Fruit fly (Drosophila melanogaster): ENCODE results near the gene Mst87F.

The Mst87F gene

dm6 chr3R:13780769-13781168, 47.0 kb downstream of the Mst87F start, which contains the start of gene CG9286:
TSS of gene CG9286 (plus strand) at chr3R:13780964.
- peak; percentile 42; the same call in 1 of the 3 replicates for TF ChIP-seq CG34422 (GFP tag; IDR thresholded peaks at IDR 0.05)
- no peak for TF ChIP-seq ind (GFP tag; optimal IDR thresholded peaks at IDR 0.05)
- no peak for TF ChIP-seq CG17802 (tag; optimal IDR thresholded peaks at IDR 0.05)
- no peak for TF ChIP-seq eyg (GFP tag; optimal IDR thresholded peaks at IDR 0.05)
- peak; percentile 6 for TF ChIP-seq stwl (tag; optimal IDR thresholded peaks at IDR 0.05)
- 0 out of 3 replicates have a peak, but pooled peaks have one; percentile 21 for TF ChIP-seq CG34224 (GFP tag; IDR thresholded peaks at IDR 0.05; ENCODE audit: partially characterized antibody)
- peak; percentile 14 for TF ChIP-seq MESR4 (GFP tag; optimal IDR thresholded peaks at IDR 0.05)
- peak; percentile 69 for TF ChIP-seq CG4854 (GFP tag; optimal IDR thresholded peaks at IDR 0.05)
- no peak for TF ChIP-seq p53 (GFP tag; optimal IDR thresholded peaks at IDR 0.05)
- peak; percentile 6 for TF ChIP-seq CG17186 (GFP tag; optimal IDR thresholded peaks at IDR 0.05)
- TF ChIP-seq twi (tag; optimal IDR thresholded peaks at IDR 0.05) = peak; percentile 40
- TF ChIP-seq gro (GFP tag; optimal IDR thresholded peaks at IDR 0.05) = no peak
- no peak for TF ChIP-seq Bgb (GFP tag; IDR thresholded peaks at IDR 0.05; ENCODE audit: partially characterized antibody)
- no peak for TF ChIP-seq CG12769 (tag; optimal IDR thresholded peaks at IDR 0.05)
- peak; percentile 85 for TF ChIP-seq kah (GFP tag; optimal IDR thresholded peaks at IDR 0.05)
- TF ChIP-seq Hand (GFP tag; optimal IDR thresholded peaks at IDR 0.05) = no peak
- no peak for TF ChIP-seq jumu (GFP tag; optimal IDR thresholded peaks at IDR 0.05)
- TF ChIP-seq dm (GFP tag; optimal IDR thresholded peaks at IDR 0.05) = peak; percentile 72
- no peak for TF ChIP-seq kni (GFP tag; optimal IDR thresholded peaks at IDR 0.05)
- peak; percentile 78 for TF ChIP-seq Max (GFP tag; optimal IDR thresholded peaks at IDR 0.05)
- TF ChIP-seq Neu2 (GFP tag; optimal IDR thresholded peaks at IDR 0.05; ENCODE audit: borderline replicate concordance) = peak; percentile 37
- TF ChIP-seq unc-4 (GFP tag; IDR thresholded peaks at IDR 0.05; ENCODE audit: partially characterized antibody) = peak; percentile 17; the same call in 1 of the 2 replicates
- TF ChIP-seq oc (tag; optimal IDR thresholded peaks at IDR 0.05) = no peak
- peak; percentile 20 for TF ChIP-seq zf30C (GFP tag; optimal IDR thresholded peaks at IDR 0.05)
- TF ChIP-seq cwo (GFP tag; optimal IDR thresholded peaks at IDR 0.05) = peak; percentile 80
- peak in 1 of 2 experiments; percentile 83 for TF ChIP-seq crp (GFP tag; optimal IDR thresholded peaks at IDR 0.05)
- peak; percentile 34 for TF ChIP-seq scrt (GFP tag; optimal IDR thresholded peaks at IDR 0.05)
- TF ChIP-seq Asciz (GFP tag; optimal IDR thresholded peaks at IDR 0.05) = no peak
- TF ChIP-seq CG13287 (GFP tag; IDR thresholded peaks at IDR 0.05; ENCODE audit: partially characterized antibody) = peak; percentile 30; the same call in 1 of the 2 replicates
- TF ChIP-seq MBD-R2 (GFP tag; IDR thresholded peaks at IDR 0.05) = peak; percentile 57; the same call in 1 of the 2 replicates
- TF ChIP-seq CG4360 (GFP tag; IDR thresholded peaks at IDR 0.05) = 0 out of 2 replicates have a peak, but pooled peaks have one; percentile 15
- TF ChIP-seq pzg (GFP tag; optimal IDR thresholded peaks at IDR 0.05) = peak; percentile 33
- no peak for TF ChIP-seq CG3407 (GFP tag; optimal IDR thresholded peaks at IDR 0.05)
- no peak for TF ChIP-seq crc (GFP tag; optimal IDR thresholded peaks at IDR 0.05)
- no peak for TF ChIP-seq Oaz (GFP tag; IDR thresholded peaks at IDR 0.05)
- TF ChIP-seq CG30403 (GFP tag; optimal IDR thresholded peaks at IDR 0.05) = no peak

dm6 chr3R:13779241-13779683, 48.5 kb downstream of the Mst87F start, which contains the start of the genes CG42375 and CG9288:
TSS of gene CG42375 (plus strand) at chr3R:13779624.
TSS of gene CG9288 (plus strand) at chr3R:13779624.
- TF ChIP-seq HHEX (GFP tag; optimal IDR thresholded peaks at IDR 0.05) = peak; percentile 72
- TF ChIP-seq Myb (GFP tag; optimal IDR thresholded peaks at IDR 0.05) = peak; percentile 36
- TF ChIP-seq mam (GFP tag; optimal IDR thresholded peaks at IDR 0.05) = peak; percentile 15
- peak; percentile 70 for TF ChIP-seq CG1647 (GFP tag; optimal IDR thresholded peaks at IDR 0.05)
- TF ChIP-seq CG9932 (GFP tag; IDR thresholded peaks at IDR 0.05) = no peak
- TF ChIP-seq MBD-R2 (GFP tag; IDR thresholded peaks at IDR 0.05) = peak; percentile 51; the same call in 1 of the 2 replicates
- peak; percentile 42 for TF ChIP-seq CG10654 (GFP tag; optimal IDR thresholded peaks at IDR 0.05)
- TF ChIP-seq CG5180 (GFP tag; optimal IDR thresholded peaks at IDR 0.05) = peak; percentile 37
- TF ChIP-seq mirr (GFP tag; optimal IDR thresholded peaks at IDR 0.05) = no peak
- no peak for TF ChIP-seq CG30020 (tag; optimal IDR thresholded peaks at IDR 0.05)
- TF ChIP-seq CrebB (tag; optimal IDR thresholded peaks at IDR 0.05) = no peak
- TF ChIP-seq row (GFP tag; IDR thresholded peaks at IDR 0.05) = peak; percentile 54; the same call in 2 of the 3 replicates
- peak; percentile 75 for TF ChIP-seq zen (tag; optimal IDR thresholded peaks at IDR 0.05)
- peak in 1 of 2 experiments; percentile 7 for TF ChIP-seq Eip74EF (GFP tag; optimal IDR thresholded peaks at IDR 0.05)
- peak; percentile 35; the same call in 1 of the 2 replicates for TF ChIP-seq CG32772 (GFP tag; IDR thresholded peaks at IDR 0.05)
